Worm (Caenorhabditis elegans) whole organism, young adult: ENCODE data around the gene ifbp-1.

Experiments
- B0035.1 ChIP-seq: sonication (generic microtip); optimal IDR thresholded peaks from 2 replicates; lab custom pipeline; 2016; ENCODE audit warnings: missing genetic modification characterization, mild to moderate bottlenecking, missing compliant biosample characterization, missing genotype, missing genetic modification reagents
- C06A6.2 ChIP-seq: fragments of 200-800 bp; sonication (Bioruptor generic); conservative IDR thresholded peaks from 2 replicates; pipeline ENCODE4 v1.3.6; 2022; ENCODE audit warnings: missing genetic modification characterization, missing compliant biosample characterization
- C17E4.6 ChIP-seq: fragments of 200-800 bp; sonication (Bioruptor generic); IDR thresholded peaks from 2 replicates; pipeline ENCODE4 v1.3.6; 2022; ENCODE audit warnings: missing genetic modification reagents, missing genetic modification characterization, missing compliant biosample characterization
- F22D6.2 ChIP-seq: sonication (generic microtip); optimal IDR thresholded peaks from 2 replicates; lab custom pipeline; 2016; ENCODE audit warnings: mild to moderate bottlenecking, missing genetic modification characterization, missing compliant biosample characterization
- K12H6.12 ChIP-seq: fragments of 200-800 bp; sonication (Bioruptor generic); optimal IDR thresholded peaks from 2 replicates; lab custom pipeline; 2018; ENCODE audit warnings: mild to moderate bottlenecking, missing genetic modification characterization, missing compliant biosample characterization
- Y56A3A.18 ChIP-seq: fragments of 200-800 bp; sonication (Bioruptor generic); IDR thresholded peaks from 2 replicates; pipeline ENCODE4 v1.3.6; 2022; ENCODE audit warnings: missing genetic modification reagents, missing genetic modification characterization, missing compliant biosample characterization
- ZK185.1 ChIP-seq: sonication (generic microtip); optimal IDR thresholded peaks from 2 replicates; lab custom pipeline; 2016; ENCODE audit warnings: mild to moderate bottlenecking, missing genetic modification characterization, missing compliant biosample characterization; ENCODE audit not compliant: poor library complexity, severe bottlenecking
- akir-1 ChIP-seq: fragments of 200-800 bp; sonication (Bioruptor generic); optimal IDR thresholded peaks from 2 replicates; lab custom pipeline; 2018; ENCODE audit warnings: mild to moderate bottlenecking, missing genetic modification characterization, moderate library complexity, missing compliant biosample characterization
- ama-1 ChIP-seq, 3 experiments: fragments of 150-350 bp in 1 of 3; sonication (generic microtip) in 2 of 3; optimal IDR thresholded peaks; 2 replicates each; lab custom pipeline; 2014 to 2018; ENCODE audit warnings: missing biosample characterization in 2 of 3, missing genetic modification characterization in 2 of 3, missing genetic modification reagents in 2 of 3
- ccch-3 ChIP-seq: fragments of 200-800 bp; sonication (Bioruptor generic); optimal IDR thresholded peaks from 2 replicates; lab custom pipeline; 2018; ENCODE audit warnings: mild to moderate bottlenecking, missing genetic modification characterization, missing compliant biosample characterization
- cebp-2 ChIP-seq: fragments of 200-800 bp; sonication (Bioruptor generic); IDR thresholded peaks from 2 replicates; pipeline ENCODE4 v1.3.6; 2022; ENCODE audit warnings: missing genetic modification characterization, missing compliant biosample characterization
- egrh-3 ChIP-seq: fragments of 200-800 bp; sonication (Bioruptor generic); IDR thresholded peaks from 2 replicates; pipeline ENCODE4 v1.3.6; 2022; ENCODE audit warnings: missing genetic modification reagents, missing genetic modification characterization, missing compliant biosample characterization
- ets-4 ChIP-seq: fragments of 200-800 bp; sonication (Bioruptor generic); optimal IDR thresholded peaks from 2 replicates; lab custom pipeline; 2018; ENCODE audit warnings: mild to moderate bottlenecking, missing genetic modification characterization, missing compliant biosample characterization
- hlh-12 ChIP-seq: sonication (generic microtip); optimal IDR thresholded peaks from 2 replicates; lab custom pipeline; 2016; ENCODE audit warnings: missing genetic modification characterization, missing compliant biosample characterization
- hmg-20 ChIP-seq: fragments of 200-800 bp; sonication (Bioruptor generic); IDR thresholded peaks from 2 replicates; pipeline ENCODE4 v1.3.6; 2022; ENCODE audit warnings: missing genetic modification reagents, missing genetic modification characterization, missing compliant biosample characterization
- hsf-1 ChIP-seq: fragments of 200-800 bp; sonication (Bioruptor generic); IDR thresholded peaks from 2 replicates; pipeline ENCODE4 v1.3.6; 2022; ENCODE audit warnings: missing genetic modification reagents, missing genetic modification characterization, missing compliant biosample characterization
- lin-26 ChIP-seq: fragments of 200-800 bp; sonication (Bioruptor generic); IDR thresholded peaks from 2 replicates; pipeline ENCODE4 v1.3.6; 2022; ENCODE audit warnings: missing genetic modification reagents, missing genetic modification characterization, missing compliant biosample characterization
- madf-10 ChIP-seq: sonication (generic microtip); optimal IDR thresholded peaks from 2 replicates; lab custom pipeline; 2016; ENCODE audit warnings: mild to moderate bottlenecking, missing genetic modification characterization, missing compliant biosample characterization
- madf-8 ChIP-seq: fragments of 200-800 bp; sonication (Bioruptor generic); conservative IDR thresholded peaks from 2 replicates; pipeline ENCODE4 v1.3.6; 2022; ENCODE audit warnings: missing genetic modification reagents, missing genetic modification characterization, missing compliant biosample characterization
- nfya-2 ChIP-seq: fragments of 200-800 bp; sonication (Bioruptor generic); IDR thresholded peaks from 2 replicates; pipeline ENCODE4 v1.3.6; 2022; ENCODE audit warnings: missing genetic modification reagents, missing genetic modification characterization, missing compliant biosample characterization
- nhr-27 ChIP-seq: fragments of 200-800 bp; sonication (Bioruptor generic); optimal IDR thresholded peaks from 2 replicates; lab custom pipeline; 2018; ENCODE audit warnings: mild to moderate bottlenecking, missing genetic modification characterization, moderate library complexity, missing compliant biosample characterization
- nhr-80 ChIP-seq: sonication (generic microtip); optimal IDR thresholded peaks from 2 replicates; lab custom pipeline; 2016; ENCODE audit warnings: missing genetic modification characterization, missing compliant biosample characterization
- nhr-90 ChIP-seq: sonication (generic microtip); optimal IDR thresholded peaks from 2 replicates; lab custom pipeline; 2016; ENCODE audit warnings: missing genotype, mild to moderate bottlenecking, missing genetic modification characterization, missing compliant biosample characterization
- rpc-1 ChIP-seq, 2 experiments: fragments of 150-350 bp in 1 of 2; sonication (generic microtip) in 1 of 2; optimal IDR thresholded peaks; 2 replicates each; lab custom pipeline; 2014 to 2018; ENCODE audit warnings: missing biosample characterization in 1 of 2, missing genetic modification characterization in 1 of 2, missing genetic modification reagents in 1 of 2, missing genotype in 1 of 2
- snpc-1.1 ChIP-seq: sonication (generic microtip); optimal IDR thresholded peaks from 2 replicates; lab custom pipeline; 2017; ENCODE audit warnings: missing genetic modification characterization, mild to moderate bottlenecking, missing compliant biosample characterization, antibody characterized with exemption, moderate library complexity, missing genotype, missing genetic modification reagents; ENCODE audit not compliant: insufficient read depth
- snpc-4 ChIP-seq, 5 experiments: fragments of 150-350 bp in 1 of 5; sonication (generic microtip) in 4 of 5; optimal IDR thresholded peaks; 2 replicates each; lab custom pipeline; 2014 to 2018; ENCODE audit warnings: missing genetic modification characterization in 5 of 5, missing biosample characterization in 3 of 5, antibody characterized with exemption in 2 of 5, mild to moderate bottlenecking in 2 of 5, missing compliant biosample characterization in 2 of 5, missing genotype in 2 of 5, moderate library complexity in 2 of 5, missing genetic modification reagents in 1 of 5
- sptf-2 ChIP-seq: fragments of 200-800 bp; sonication (Bioruptor generic); optimal IDR thresholded peaks from 2 replicates; lab custom pipeline; 2018; ENCODE audit warnings: mild to moderate bottlenecking, missing genetic modification characterization, missing compliant biosample characterization
- tbp1 ChIP-seq: fragments of 200-800 bp; sonication (Bioruptor generic); optimal IDR thresholded peaks from 2 replicates; lab custom pipeline; 2018; ENCODE audit warnings: mild to moderate bottlenecking, missing genetic modification characterization, missing compliant biosample characterization
- tlf-1 ChIP-seq: fragments of 200-800 bp; sonication (Bioruptor generic); optimal IDR thresholded peaks from 2 replicates; lab custom pipeline; 2018; ENCODE audit warnings: mild to moderate bottlenecking, missing genetic modification characterization, missing compliant biosample characterization
- unc-130 ChIP-seq: sonication (generic microtip); optimal IDR thresholded peaks from 2 replicates; lab custom pipeline; 2016; ENCODE audit warnings: missing genetic modification reagents, missing genetic modification characterization, missing compliant biosample characterization
- unc-62 ChIP-seq: fragments of 150-350 bp; optimal IDR thresholded peaks from 2 replicates; lab custom pipeline; 2014; ENCODE audit warnings: missing biosample characterization, missing genetic modification reagents, missing genetic modification characterization
- xnd-1 ChIP-seq: sonication (generic microtip); optimal IDR thresholded peaks from 2 replicates; lab custom pipeline; 2016; ENCODE audit warnings: missing genotype, missing genetic modification reagents, missing genetic modification characterization, missing compliant biosample characterization
- ztf-28 ChIP-seq: fragments of 200-800 bp; sonication (Bioruptor generic); IDR thresholded peaks from 2 replicates; pipeline ENCODE4 v1.3.6; 2022; ENCODE audit warnings: missing genetic modification reagents, missing genetic modification characterization, missing compliant biosample characterization
- ztf-3 ChIP-seq: fragments of 200-800 bp; sonication (Bioruptor generic); optimal IDR thresholded peaks from 2 replicates; lab custom pipeline; 2018; ENCODE audit warnings: mild to moderate bottlenecking, missing genetic modification characterization, missing compliant biosample characterization
- ztf-6 ChIP-seq: fragments of 200-800 bp; sonication (Bioruptor generic); IDR thresholded peaks from 2 replicates; pipeline ENCODE4 v1.3.6; 2022; ENCODE audit warnings: missing genetic modification reagents, missing genetic modification characterization, missing compliant biosample characterization

ifbp-1 gene

ce11 chrV:13371336-13371735 lies 8.7 kb downstream of the ifbp-1 start (continued):
- TF ChIP-seq hmg-20 (GFP tag; lab: Robert Waterston, UW) (no peak), akir-1 (GFP tag; lab: Kevin White, UChicago) (no peak), lin-26 (peak; percentile 21; the same call in 1 of the 2 replicates), K12H6.12 (tag; lab: Kevin White, UChicago) (no peak), rpc-1 (optimal IDR thresholded peaks at IDR 0.05; lab: Kevin White, UChicago) (no peak), rpc-1 (tag; optimal IDR thresholded peaks at IDR 0.05; lab: Kevin White, UChicago) (no peak), nfya-2 (no peak), C17E4.6 (GFP tag; lab: Robert Waterston, UW) (no peak), unc-130 (GFP tag; lab: Kevin White, UChicago) (no peak), ztf-3 (GFP tag; lab: Kevin White, UChicago) (no peak), nhr-27 (tag; lab: Kevin White, UChicago) (no peak), snpc-4 (GFP tag; optimal IDR thresholded peaks at IDR 0.05; lab: Kevin White, UChicago) (no peak), snpc-4 (tag; optimal IDR thresholded peaks at IDR 0.05; lab: Kevin White, UChicago) (no peak), ztf-28 (no peak)

- TF ChIP-seq Y56A3A.18 (GFP tag; lab: Robert Waterston, UW) (0 out of 2 replicates have a peak, but pooled peaks have one; percentile 52), hsf-1 (GFP tag; lab: Robert Waterston, UW) (no peak)
These were observed 9.8 kb downstream of the ifbp-1 start for ce11 chrV:13370265-13370664.

- TF ChIP-seq cebp-2 (GFP tag; lab: Robert Waterston, UW), result 0 out of 2 replicates have a peak, but pooled peaks have one; percentile 36
- TF ChIP-seq nhr-90 (tag; lab: Kevin White, UChicago), result no peak
- no peak for TF ChIP-seq C17E4.6 (GFP tag; lab: Robert Waterston, UW)
- 0 out of 2 replicates have a peak, but pooled peaks have one; percentile 25 for TF ChIP-seq C06A6.2 (GFP tag; lab: Robert Waterston, UW)
- peak; percentile 87 for TF ChIP-seq nhr-80
- peak; percentile 19 for TF ChIP-seq tlf-1 (GFP tag; lab: Kevin White, UChicago)
- TF ChIP-seq ZK185.1, result peak; percentile 29
These were observed 10.4 kb downstream of the ifbp-1 start for ce11 chrV:13369663-13370062.

ce11 chrV:13367024-13367423 lies 13.0 kb downstream of the ifbp-1 start, which contains the start of gene srx-125:
Gene srx-125 (plus strand): TSS chrV:13367324.
- TF ChIP-seq F22D6.2 (tag; lab: Kevin White, UChicago) (no peak), sptf-2 (GFP tag; lab: Kevin White, UChicago) (no peak), unc-62 (no peak), hmg-20 (GFP tag; lab: Robert Waterston, UW) (no peak), tbp1 (no peak), ama-1 (optimal IDR thresholded peaks at IDR 0.05; lab: Kevin White, UChicago) (no peak), ama-1 (GFP tag; optimal IDR thresholded peaks at IDR 0.05; lab: Kevin White, UChicago) (no peak), snpc-4 (GFP tag; optimal IDR thresholded peaks at IDR 0.05; lab: Kevin White, UChicago) (no peak), snpc-4 (tag; optimal IDR thresholded peaks at IDR 0.05; lab: Kevin White, UChicago) (no peak), egrh-3 (no peak), xnd-1 (tag; lab: Kevin White, UChicago) (no peak), hlh-12 (tag; lab: Kevin White, UChicago) (no peak), madf-10 (tag; lab: Kevin White, UChicago) (no peak), B0035.1 (tag; lab: Kevin White, UChicago) (no peak), ztf-6 (GFP tag; lab: Robert Waterston, UW) (no peak), ccch-3 (GFP tag; lab: Kevin White, UChicago) (no peak), ets-4 (GFP tag; lab: Kevin White, UChicago) (no peak), cebp-2 (GFP tag; lab: Robert Waterston, UW) (no peak), snpc-1.1 (tag; lab: Kevin White, UChicago) (no peak), madf-8 (no peak)
- TF ChIP-seq, all 124 proteins: peak for 0
